Worm (Caenorhabditis elegans): Measurements from ENCODE around the gene C33H5.2.

Gene C33H5.2

DNA sequence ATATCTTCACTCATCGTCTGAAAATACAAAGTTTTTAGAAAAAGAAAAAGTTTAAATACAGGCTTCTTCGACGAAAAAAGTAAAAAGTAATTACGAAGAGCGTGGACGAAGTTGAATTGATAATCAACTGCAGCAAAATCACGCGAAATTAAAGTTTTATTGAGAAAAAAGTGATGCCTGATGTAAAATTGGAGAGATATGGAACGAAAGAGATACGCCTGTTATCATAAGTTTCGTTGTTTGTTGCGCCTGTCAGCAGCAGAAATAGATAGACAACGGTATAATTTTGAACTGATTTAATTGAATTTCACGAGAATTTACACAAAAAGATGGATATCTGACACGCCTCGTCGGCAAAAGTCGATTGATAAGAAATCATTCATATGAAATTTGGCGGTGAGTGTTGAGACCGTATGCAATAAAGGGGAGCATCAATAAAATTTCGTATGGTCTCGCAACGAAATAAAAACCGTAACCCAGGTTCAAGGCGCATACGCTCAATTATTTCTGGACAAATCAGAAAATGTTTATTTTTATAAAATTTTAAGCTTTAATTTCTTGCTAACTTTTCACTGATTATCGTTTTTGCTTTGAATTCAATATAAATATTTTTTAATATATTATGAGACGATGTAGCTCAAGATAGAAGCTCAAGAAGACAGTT lies 24.6 kb downstream of the C33H5.2 start, which contains the start of gene C06A6.4:
C06A6.4 (minus strand) TSS at position 24 of the 664 bp plus-strand sequence.
- TF ChIP-seq ztf-29 (GFP tag; IDR thresholded peaks at IDR 0.05) (no peak), cog-1 (tag; optimal IDR thresholded peaks at IDR 0.05) (no peak), klf-2 (GFP tag; conservative IDR thresholded peaks at IDR 0.05) (no peak), med-1 (GFP tag; optimal IDR thresholded peaks at IDR 0.05; ENCODE audit: insufficient read depth) (no peak), tab-1 (GFP tag; IDR thresholded peaks at IDR 0.05) (no peak), flt-1 (GFP tag; IDR thresholded peaks at IDR 0.05) (no peak), ztf-23 (GFP tag; IDR thresholded peaks at IDR 0.05) (no peak), T22C8.4 (GFP tag; IDR thresholded peaks at IDR 0.05) (no peak), ref-1 (GFP tag; conservative IDR thresholded peaks at IDR 0.05) (no peak)

- TF ChIP-seq med-1 (GFP tag; optimal IDR thresholded peaks at IDR 0.05; ENCODE audit: insufficient read depth) (no peak), T22C8.4 (GFP tag; IDR thresholded peaks at IDR 0.05) (no peak), ztf-23 (GFP tag; IDR thresholded peaks at IDR 0.05) (no peak), cog-1 (tag; optimal IDR thresholded peaks at IDR 0.05) (no peak), klf-2 (GFP tag; conservative IDR thresholded peaks at IDR 0.05) (no peak), ref-1 (GFP tag; conservative IDR thresholded peaks at IDR 0.05) (no peak), ztf-29 (GFP tag; IDR thresholded peaks at IDR 0.05) (no peak), flt-1 (GFP tag; IDR thresholded peaks at IDR 0.05) (no peak), tab-1 (GFP tag; IDR thresholded peaks at IDR 0.05) (no peak)
Observed at ce11 chrIV:7830151-7830550, 25.3 kb downstream of the C33H5.2 start, which contains the start of gene mvb-12. Gene mvb-12, plus strand, starts transcription at chrIV:7830525.

- no peak for TF ChIP-seq T22C8.4 (GFP tag; IDR thresholded peaks at IDR 0.05)
- TF ChIP-seq med-1 (GFP tag; optimal IDR thresholded peaks at IDR 0.05; ENCODE audit: insufficient read depth): no peak
- TF ChIP-seq ztf-23 (GFP tag; IDR thresholded peaks at IDR 0.05): no peak
- TF ChIP-seq ztf-29 (GFP tag; IDR thresholded peaks at IDR 0.05): no peak
- TF ChIP-seq cog-1 (tag; optimal IDR thresholded peaks at IDR 0.05): no peak
Observed at ce11 chrIV:7834625-7835228, 29.9 kb downstream of the C33H5.2 start, which contains the start of gene erp-44.2. Gene erp-44.2, minus strand, starts transcription at chrIV:7834675.

- TF ChIP-seq ztf-29 (GFP tag; IDR thresholded peaks at IDR 0.05): no peak
- no peak for TF ChIP-seq T22C8.4 (GFP tag; IDR thresholded peaks at IDR 0.05)
- TF ChIP-seq tab-1 (GFP tag; IDR thresholded peaks at IDR 0.05): no peak
- TF ChIP-seq cog-1 (tag; optimal IDR thresholded peaks at IDR 0.05): no peak
- TF ChIP-seq ztf-23 (GFP tag; IDR thresholded peaks at IDR 0.05): no peak
- no peak for TF ChIP-seq flt-1 (GFP tag; IDR thresholded peaks at IDR 0.05)
- TF ChIP-seq ref-1 (GFP tag; conservative IDR thresholded peaks at IDR 0.05): no peak
- TF ChIP-seq klf-2 (GFP tag; conservative IDR thresholded peaks at IDR 0.05): no peak
- TF ChIP-seq med-1 (GFP tag; optimal IDR thresholded peaks at IDR 0.05; ENCODE audit: insufficient read depth): no peak
Observed at ce11 chrIV:7836030-7836429, 31.2 kb downstream of the C33H5.2 start.

- TF ChIP-seq T22C8.4 (GFP tag; IDR thresholded peaks at IDR 0.05) (no peak), ztf-29 (GFP tag; IDR thresholded peaks at IDR 0.05) (no peak), flt-1 (GFP tag; IDR thresholded peaks at IDR 0.05) (no peak), med-1 (GFP tag; optimal IDR thresholded peaks at IDR 0.05; ENCODE audit: insufficient read depth) (no peak), klf-2 (GFP tag; conservative IDR thresholded peaks at IDR 0.05) (no peak), ref-1 (GFP tag; conservative IDR thresholded peaks at IDR 0.05) (no peak), tab-1 (GFP tag; IDR thresholded peaks at IDR 0.05) (no peak), ztf-23 (GFP tag; IDR thresholded peaks at IDR 0.05) (no peak), cog-1 (tag; optimal IDR thresholded peaks at IDR 0.05) (no peak)
Observed at ce11 chrIV:7836491-7836890, 31.7 kb downstream of the C33H5.2 start.

- TF ChIP-seq klf-2 (GFP tag; conservative IDR thresholded peaks at IDR 0.05) (no peak), ztf-29 (GFP tag; IDR thresholded peaks at IDR 0.05) (no peak), T22C8.4 (GFP tag; IDR thresholded peaks at IDR 0.05) (no peak)
Observed at ce11 chrIV:7838426-7838825, 33.6 kb downstream of the C33H5.2 start, which contains the start of gene C06A6.7. Gene C06A6.7, minus strand, starts transcription at chrIV:7838526.

DNA sequence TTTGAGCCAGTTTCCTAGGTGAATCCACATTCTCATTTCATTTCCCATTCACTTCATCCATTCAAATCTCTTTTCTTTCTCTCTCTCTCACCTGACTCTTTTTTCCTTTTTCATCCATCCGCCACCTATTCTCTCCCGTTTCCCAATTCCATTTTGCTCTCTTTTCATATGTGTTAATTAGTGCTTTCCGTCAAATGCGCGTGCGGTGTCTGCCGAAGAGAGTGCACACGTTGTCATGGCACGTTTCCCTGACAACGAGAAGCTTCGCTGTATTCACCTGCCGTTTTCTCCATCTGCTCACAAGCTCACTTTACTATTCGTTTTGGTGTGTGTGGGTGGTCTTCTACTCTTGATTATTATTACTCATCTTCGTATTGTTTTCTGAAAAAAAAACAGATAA lies 35.1 kb downstream of the C33H5.2 start:
- TF ChIP-seq T22C8.4 (GFP tag; IDR thresholded peaks at IDR 0.05) (no peak), ztf-29 (GFP tag; IDR thresholded peaks at IDR 0.05) (no peak), cog-1 (tag; optimal IDR thresholded peaks at IDR 0.05) (no peak), klf-2 (GFP tag; conservative IDR thresholded peaks at IDR 0.05) (no peak), ref-1 (GFP tag; conservative IDR thresholded peaks at IDR 0.05) (no peak), flt-1 (GFP tag; IDR thresholded peaks at IDR 0.05) (no peak), ztf-23 (GFP tag; IDR thresholded peaks at IDR 0.05) (no peak), med-1 (GFP tag; optimal IDR thresholded peaks at IDR 0.05; ENCODE audit: insufficient read depth) (no peak), tab-1 (GFP tag; IDR thresholded peaks at IDR 0.05) (no peak)

ce11 chrIV:7841218-7841617 lies 36.4 kb downstream of the C33H5.2 start:
- no peak for TF ChIP-seq med-1 (GFP tag; optimal IDR thresholded peaks at IDR 0.05; ENCODE audit: insufficient read depth)
- no peak for TF ChIP-seq cog-1 (tag; optimal IDR thresholded peaks at IDR 0.05)
- no peak for TF ChIP-seq tab-1 (GFP tag; IDR thresholded peaks at IDR 0.05)
- TF ChIP-seq ztf-23 (GFP tag; IDR thresholded peaks at IDR 0.05): no peak
- TF ChIP-seq flt-1 (GFP tag; IDR thresholded peaks at IDR 0.05): no peak
- no peak for TF ChIP-seq T22C8.4 (GFP tag; IDR thresholded peaks at IDR 0.05)

ce11 chrIV:7844333-7844973 lies 39.6 kb downstream of the C33H5.2 start:
- no peak for TF ChIP-seq ztf-23 (GFP tag; IDR thresholded peaks at IDR 0.05)
- TF ChIP-seq tab-1 (GFP tag; IDR thresholded peaks at IDR 0.05): no peak
- no peak for TF ChIP-seq ref-1 (GFP tag; conservative IDR thresholded peaks at IDR 0.05)
- no peak for TF ChIP-seq T22C8.4 (GFP tag; IDR thresholded peaks at IDR 0.05)
- no peak for TF ChIP-seq flt-1 (GFP tag; IDR thresholded peaks at IDR 0.05)

All from whole organism, midembryonic.